Fruit fly (Drosophila melanogaster): ENCODE data around the gene CG11356.

DNA sequence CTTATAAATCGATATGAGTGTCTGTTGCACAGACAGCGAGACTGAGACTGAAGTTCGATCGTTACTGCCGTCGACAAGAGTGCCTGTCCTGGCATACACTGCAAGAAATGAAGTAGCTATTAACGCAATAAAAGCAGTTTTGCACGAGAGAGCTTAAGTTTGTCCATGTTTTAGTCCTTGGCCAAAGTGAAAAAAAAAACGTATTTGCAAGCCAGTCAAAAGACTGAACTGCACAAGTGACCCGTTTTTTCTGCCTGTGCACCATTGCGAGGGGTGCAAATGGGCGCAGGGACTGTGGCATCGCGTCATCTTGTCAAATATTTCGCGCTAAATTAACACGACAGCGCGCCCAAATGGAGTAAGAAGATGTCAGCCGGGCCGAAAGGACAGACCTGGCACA is 28.1 kb downstream of the CG11356 start:
- TF ChIP-seq pan (optimal IDR thresholded peaks at IDR 0.05): no peak
- TF ChIP-seq Dll (optimal IDR thresholded peaks at IDR 0.05): no peak
- TF ChIP-seq psq (optimal IDR thresholded peaks at IDR 0.05): no peak
